Fruit fly (Drosophila melanogaster) S2 (cell line): ENCODE measurements around the gene Jon66Ci.

ENCODE experiments used
- CG8478 ChIP-seq: fragments of >200 bp; optimal IDR thresholded peaks from 2 replicates; lab custom pipeline; 2018
- CTCF ChIP-seq, 2 experiments: fragments of >200 bp; optimal IDR thresholded peaks; 2 replicates each; lab custom pipeline; 2018

- TF ChIP-seq CG8478 = no peak
- TF ChIP-seq CTCF (optimal IDR thresholded peaks at IDR 0.05; lab: Kevin White, UChicago) = no peak
These were observed 20.4 kb upstream of the Jon66Ci start for dm6 chr3L:8370922-8371321.
